Worm (Caenorhabditis elegans) whole organism, L2 larva: ENCODE data around the gene W02H5.19.

Source experiments
- alr-1 ChIP-seq: fragments of 150-350 bp; optimal IDR thresholded peaks from 2 replicates; lab custom pipeline; 2014; ENCODE audit warnings: missing biosample characterization, missing genetic modification characterization
- blmp-1 ChIP-seq: sonication (generic microtip); optimal IDR thresholded peaks from 2 replicates; lab custom pipeline; 2017; ENCODE audit warnings: missing genetic modification characterization, mild to moderate bottlenecking, missing compliant biosample characterization, antibody characterized with exemption, moderate library complexity; ENCODE audit not compliant: insufficient read depth
- ceh-16 ChIP-seq: fragments of 150-350 bp; optimal IDR thresholded peaks from 2 replicates; lab custom pipeline; 2014; ENCODE audit warnings: missing biosample characterization, missing genetic modification characterization
- ceh-82 ChIP-seq: fragments of 150-350 bp; optimal IDR thresholded peaks from 2 replicates; lab custom pipeline; 2014; ENCODE audit warnings: missing biosample characterization, missing genetic modification characterization
- elt-1 ChIP-seq: fragments of 150-350 bp; optimal IDR thresholded peaks from 2 replicates; lab custom pipeline; 2014; ENCODE audit warnings: missing biosample characterization, missing genetic modification characterization
- lsy-2 ChIP-seq, 2 experiments: fragments of 150-350 bp in 1 of 2; sonication (generic microtip) in 1 of 2; optimal IDR thresholded peaks; 2 replicates each; lab custom pipeline; 2014 to 2017; ENCODE audit warnings: missing biosample characterization in 2 of 2, missing genetic modification characterization in 2 of 2
- nhr-25 ChIP-seq: fragments of 150-350 bp; sonication (generic microtip); optimal IDR thresholded peaks from 3 replicates; lab custom pipeline; 2014; ENCODE audit warnings: missing biosample characterization, missing genetic modification characterization
- nhr-77 ChIP-seq: fragments of 150-350 bp; optimal IDR thresholded peaks from 2 replicates; lab custom pipeline; 2014; ENCODE audit warnings: missing biosample characterization, missing genetic modification characterization
- skn-1 ChIP-seq: sonication (generic microtip); optimal IDR thresholded peaks from 2 replicates; lab custom pipeline; 2017; ENCODE audit warnings: missing biosample characterization, missing genetic modification characterization
- unc-39 ChIP-seq: fragments of 150-350 bp; optimal IDR thresholded peaks from 2 replicates; lab custom pipeline; 2014; ENCODE audit warnings: missing biosample characterization, missing genetic modification characterization
- ztf-11 ChIP-seq: sonication (generic microtip); optimal IDR thresholded peaks from 2 replicates; lab custom pipeline; 2017; ENCODE audit warnings: missing biosample characterization, missing genetic modification characterization

- TF ChIP-seq nhr-77 (tag; lab: Kevin White, UChicago), result no peak
- no peak for TF ChIP-seq nhr-25 (tag; lab: Kevin White, UChicago)
- TF ChIP-seq blmp-1 (tag; lab: Kevin White, UChicago), result no peak
- no peak for TF ChIP-seq skn-1 (tag; lab: Kevin White, UChicago)
- no peak for TF ChIP-seq ztf-11
- no peak for TF ChIP-seq elt-1 (tag; lab: Kevin White, UChicago)
- TF ChIP-seq alr-1 (tag; lab: Kevin White, UChicago), result no peak
- TF ChIP-seq lsy-2 (tag; optimal IDR thresholded peaks at IDR 0.05; lab: Kevin White, UChicago), result no peak
- TF ChIP-seq ceh-82, result no peak
- TF ChIP-seq unc-39 (tag; lab: Kevin White, UChicago), result no peak
- TF ChIP-seq ceh-16 (tag; lab: Kevin White, UChicago), result no peak
Measured at ce11 chrV:2639035-2639434, 345 bp downstream of the W02H5.19 start, which contains the start of gene W02H5.2.
